Fruit fly (Drosophila melanogaster) whole organism, embryonic: Measurements from ENCODE around the gene Nf1.

Source experiments
- Atf-2 ChIP-seq: fragments of 200-800 bp; sonication (Bioruptor generic); optimal IDR thresholded peaks from 2 replicates; lab custom pipeline; 2016; ENCODE audit warnings: missing biosample characterization, missing genetic modification characterization
- CG11560 ChIP-seq: fragments of 200-800 bp; sonication (Bioruptor generic); IDR thresholded peaks from 3 replicates; pipeline ENCODE4 v1.3.6; 2022; ENCODE audit warnings: missing biosample characterization, missing genetic modification characterization
- CG11695 ChIP-seq: fragments of 200-800 bp; sonication (Bioruptor generic); IDR thresholded peaks from 3 replicates; pipeline ENCODE4 v1.3.6; 2022; ENCODE audit warnings: missing biosample characterization, missing genetic modification characterization
- CG13123 ChIP-seq: fragments of 200-800 bp; sonication (Bioruptor generic); optimal IDR thresholded peaks from 2 replicates; lab custom pipeline; 2016; ENCODE audit warnings: missing biosample characterization, missing genetic modification characterization
- CG13296 ChIP-seq: fragments of 200-800 bp; sonication (Bioruptor generic); optimal IDR thresholded peaks from 3 replicates; lab custom pipeline; 2018; ENCODE audit warnings: missing biosample characterization, mild to moderate bottlenecking, missing genetic modification characterization
- CG14050 ChIP-seq: fragments of 200-800 bp; sonication (Bioruptor generic); IDR thresholded peaks from 3 replicates; pipeline ENCODE4 v1.3.6; 2022; ENCODE audit warnings: missing biosample characterization, missing genetic modification characterization
- CG14860 ChIP-seq: fragments of 200-800 bp; sonication (Bioruptor generic); IDR thresholded peaks from 3 replicates; pipeline ENCODE4 v1.3.6; 2022; ENCODE audit warnings: missing biosample characterization, missing genetic modification characterization; ENCODE audit not compliant: partially characterized antibody
- CG15011 ChIP-seq: fragments of 200-800 bp; sonication (Bioruptor generic); optimal IDR thresholded peaks from 3 replicates; lab custom pipeline; 2018; ENCODE audit warnings: missing biosample characterization, mild to moderate bottlenecking, missing genetic modification characterization
- CG17328 ChIP-seq: fragments of 200-800 bp; sonication (Bioruptor generic); IDR thresholded peaks from 2 replicates; pipeline ENCODE4 v1.3.6; 2022; ENCODE audit warnings: missing biosample characterization, missing genetic modification characterization
- CG17359 ChIP-seq: fragments of 200-800 bp; sonication (Bioruptor generic); optimal IDR thresholded peaks from 3 replicates; lab custom pipeline; 2018; ENCODE audit warnings: missing biosample characterization, mild to moderate bottlenecking, missing genetic modification characterization, moderate library complexity
- CG17385 ChIP-seq: fragments of 200-800 bp; sonication (Bioruptor generic); optimal IDR thresholded peaks from 3 replicates; lab custom pipeline; 2018; ENCODE audit warnings: missing biosample characterization, mild to moderate bottlenecking, missing genetic modification characterization
- CG17568 ChIP-seq: fragments of 200-800 bp; sonication (Bioruptor generic); optimal IDR thresholded peaks from 2 replicates; lab custom pipeline; 2018; ENCODE audit warnings: missing biosample characterization, mild to moderate bottlenecking, missing genetic modification characterization, moderate library complexity
- CG2199 ChIP-seq: fragments of 200-800 bp; sonication (Bioruptor generic); IDR thresholded peaks from 3 replicates; pipeline ENCODE4 v1.3.6; 2022; ENCODE audit warnings: missing biosample characterization, missing genetic modification characterization
- CG2712 ChIP-seq: fragments of 200-800 bp; optimal IDR thresholded peaks from 3 replicates; lab custom pipeline; 2019; ENCODE audit warnings: missing biosample characterization, mild to moderate bottlenecking, missing genetic modification characterization, moderate library complexity
- CG2889 ChIP-seq: fragments of 200-800 bp; sonication (Bioruptor generic); IDR thresholded peaks from 3 replicates; pipeline ENCODE4 v1.3.6; 2022; ENCODE audit warnings: missing biosample characterization, missing genetic modification characterization
- CG3726 ChIP-seq: fragments of 200-800 bp; sonication (Bioruptor generic); IDR thresholded peaks from 3 replicates; pipeline ENCODE4, ENCODE4 v1.3.6; 2022; ENCODE audit warnings: missing biosample characterization, missing genetic modification characterization
- CG42726 ChIP-seq: fragments of 200-800 bp; sonication (Bioruptor generic); IDR thresholded peaks from 2 replicates; pipeline ENCODE4 v1.3.6; 2022; ENCODE audit warnings: missing biosample characterization, missing genetic modification characterization; ENCODE audit not compliant: partially characterized antibody
- CG6854 ChIP-seq: fragments of 200-800 bp; sonication (Bioruptor generic); optimal IDR thresholded peaks from 3 replicates; lab custom pipeline; 2017; ENCODE audit warnings: missing biosample characterization, mild to moderate bottlenecking, missing genetic modification characterization
- CTCF ChIP-seq: fragments of 200-800 bp; sonication (Bioruptor generic); optimal IDR thresholded peaks from 2 replicates; lab custom pipeline; 2017; ENCODE audit warnings: missing biosample characterization, mild to moderate bottlenecking, missing genetic modification characterization, moderate library complexity
- Chrac-16 ChIP-seq: fragments of 200-800 bp; sonication (Bioruptor generic); optimal IDR thresholded peaks from 3 replicates; lab custom pipeline; 2016; ENCODE audit warnings: missing biosample characterization, missing genetic modification characterization
- CkIIα-i1 ChIP-seq: fragments of 200-800 bp; sonication (Bioruptor generic); IDR thresholded peaks from 2 replicates; pipeline ENCODE4 v1.3.6; 2022; ENCODE audit warnings: missing biosample characterization, missing genetic modification characterization
- D ChIP-seq, 2 experiments: fragments of 200-800 bp in 1 of 2; fragments of >200 bp in 1 of 2; sonication (Bioruptor generic) in 1 of 2; optimal IDR thresholded peaks; 2 replicates in 1 of 2; 3 replicates in 1 of 2; lab custom pipeline; 2017; ENCODE audit warnings: mild to moderate bottlenecking in 1 of 2, missing biosample characterization in 1 of 2, missing genetic modification characterization in 1 of 2, missing genetic modification reagents in 1 of 2
- Dfd ChIP-seq, 2 experiments: fragments of >200 bp; optimal IDR thresholded peaks; 2 replicates each; lab custom pipeline; 2017; ENCODE audit warnings: missing biosample characterization in 2 of 2, missing genetic modification characterization in 2 of 2
- HLH54F ChIP-seq: fragments of 200-800 bp; sonication (Bioruptor generic); optimal IDR thresholded peaks from 3 replicates; lab custom pipeline; 2016; ENCODE audit warnings: missing biosample characterization, missing genetic modification characterization
- Hey ChIP-seq: fragments of 200-800 bp; sonication (Bioruptor generic); optimal IDR thresholded peaks from 3 replicates; lab custom pipeline; 2018; ENCODE audit warnings: missing biosample characterization, mild to moderate bottlenecking, missing genetic modification characterization
- Hr39 ChIP-seq: fragments of >200 bp; optimal IDR thresholded peaks from 2 replicates; lab custom pipeline; 2017
- Hr51 ChIP-seq, 2 experiments: fragments of 200-800 bp; sonication (Bioruptor generic); optimal IDR thresholded peaks; 2 replicates in 1 of 2; 3 replicates in 1 of 2; lab custom pipeline; 2016 to 2018; ENCODE audit warnings: missing biosample characterization in 2 of 2, missing genetic modification characterization in 2 of 2, mild to moderate bottlenecking in 1 of 2, moderate library complexity in 1 of 2
- Myb ChIP-seq: fragments of 200-800 bp; sonication (Bioruptor generic); optimal IDR thresholded peaks from 2 replicates; lab custom pipeline; 2016; ENCODE audit warnings: missing biosample characterization, missing genetic modification characterization
- Poxn ChIP-seq: fragments of 200-800 bp; sonication (Bioruptor generic); IDR thresholded peaks from 2 replicates; pipeline ENCODE4 v1.3.6; 2022; ENCODE audit warnings: missing biosample characterization, missing genetic modification characterization
- Ravus ChIP-seq: fragments of 200-800 bp; sonication (Bioruptor generic); IDR thresholded peaks from 2 replicates; pipeline ENCODE4 v1.3.6; 2022; ENCODE audit warnings: missing biosample characterization, missing genetic modification characterization
- Tbp ChIP-seq: fragments of >200 bp; optimal IDR thresholded peaks from 2 replicates; lab custom pipeline; 2018; ENCODE audit warnings: missing biosample characterization, missing genetic modification characterization
- al ChIP-seq: fragments of 200-800 bp; sonication (Bioruptor generic); IDR thresholded peaks from 2 replicates; pipeline ENCODE4 v1.3.6; 2022; ENCODE audit warnings: missing biosample characterization, missing genetic modification characterization
- amos ChIP-seq: fragments of 200-800 bp; sonication (Bioruptor generic); IDR thresholded peaks from 2 replicates; pipeline ENCODE4 v1.3.6; 2022; ENCODE audit warnings: missing biosample characterization, missing genetic modification characterization; ENCODE audit not compliant: partially characterized antibody
- ato ChIP-seq: fragments of 200-800 bp; sonication (Bioruptor generic); IDR thresholded peaks from 2 replicates; pipeline ENCODE4 v1.3.6; 2022; ENCODE audit warnings: missing biosample characterization, missing genetic modification characterization; ENCODE audit not compliant: partially characterized antibody
- az2 ChIP-seq: fragments of 200-800 bp; sonication (Bioruptor generic); optimal IDR thresholded peaks from 3 replicates; lab custom pipeline; 2016; ENCODE audit warnings: missing biosample characterization, missing genetic modification characterization
- bcd ChIP-seq: fragments of 200-800 bp; sonication (Bioruptor generic); optimal IDR thresholded peaks from 2 replicates; lab custom pipeline; 2017; ENCODE audit warnings: missing biosample characterization, mild to moderate bottlenecking, missing genetic modification characterization
- bowl ChIP-seq: fragments of 200-800 bp; sonication (Bioruptor generic); IDR thresholded peaks from 2 replicates; pipeline ENCODE4 v1.3.6; 2022; ENCODE audit warnings: missing biosample characterization, missing genetic modification characterization
- br ChIP-seq: fragments of >200 bp; optimal IDR thresholded peaks from 2 replicates; lab custom pipeline; 2017
- cato ChIP-seq: fragments of 200-800 bp; sonication (Bioruptor generic); optimal IDR thresholded peaks from 2 replicates; lab custom pipeline; 2016; ENCODE audit warnings: missing biosample characterization, missing genetic modification characterization, borderline replicate concordance
- ci ChIP-seq: fragments of 200-800 bp; sonication (Bioruptor generic); IDR thresholded peaks from 3 replicates; pipeline ENCODE4 v1.3.6; 2022; ENCODE audit warnings: missing biosample characterization, missing genetic modification characterization
- cwo ChIP-seq: fragments of 200-800 bp; sonication (Bioruptor generic); optimal IDR thresholded peaks from 3 replicates; lab custom pipeline; 2017; ENCODE audit warnings: missing biosample characterization, missing genetic modification characterization, mild to moderate bottlenecking, moderate library complexity, missing genetic modification reagents
- exex ChIP-seq: fragments of 200-800 bp; sonication (Bioruptor generic); optimal IDR thresholded peaks from 4 replicates; lab custom pipeline; 2018; ENCODE audit warnings: missing biosample characterization, mild to moderate bottlenecking, missing genetic modification characterization, moderate library complexity
- fd96Cb ChIP-seq: fragments of 200-800 bp; sonication (Bioruptor generic); optimal IDR thresholded peaks from 2 replicates; lab custom pipeline; 2018; ENCODE audit warnings: missing biosample characterization, mild to moderate bottlenecking, missing genetic modification characterization, moderate library complexity
- hb ChIP-seq: fragments of 200-800 bp; sonication (Bioruptor generic); IDR thresholded peaks from 3 replicates; pipeline ENCODE4 v1.3.6; 2022; ENCODE audit warnings: missing biosample characterization, missing genetic modification characterization; ENCODE audit not compliant: partially characterized antibody
- lbe ChIP-seq: fragments of 200-800 bp; sonication (Bioruptor generic); optimal IDR thresholded peaks from 2 replicates; lab custom pipeline; 2016; ENCODE audit warnings: missing biosample characterization, mild to moderate bottlenecking, missing genetic modification characterization
- odd ChIP-seq: fragments of 200-800 bp; sonication (Bioruptor generic); optimal IDR thresholded peaks from 2 replicates; lab custom pipeline; 2017; ENCODE audit warnings: missing biosample characterization, mild to moderate bottlenecking, missing genetic modification characterization
- onecut ChIP-seq: fragments of 200-800 bp; sonication (Bioruptor generic); IDR thresholded peaks from 2 replicates; pipeline ENCODE4 v1.3.6; 2022; ENCODE audit warnings: missing biosample characterization, missing genetic modification characterization
- sim ChIP-seq: fragments of 200-800 bp; sonication (Bioruptor generic); IDR thresholded peaks from 2 replicates; pipeline ENCODE4 v1.3.6; 2022; ENCODE audit warnings: missing biosample characterization, missing genetic modification characterization
- trh ChIP-seq: fragments of 200-800 bp; sonication (Bioruptor generic); optimal IDR thresholded peaks from 2 replicates; lab custom pipeline; 2016; ENCODE audit warnings: missing biosample characterization, missing genetic modification characterization
- tup ChIP-seq: fragments of 200-800 bp; sonication (Bioruptor generic); optimal IDR thresholded peaks from 2 replicates; lab custom pipeline; 2016; ENCODE audit warnings: missing biosample characterization, mild to moderate bottlenecking, missing genetic modification characterization, moderate library complexity
- unc-4 ChIP-seq: fragments of 200-800 bp; sonication (Bioruptor generic); IDR thresholded peaks from 2 replicates; pipeline ENCODE4 v1.3.6; 2022; ENCODE audit warnings: missing biosample characterization, missing genetic modification characterization; ENCODE audit not compliant: partially characterized antibody
- usp ChIP-seq: fragments of >200 bp; optimal IDR thresholded peaks from 2 replicates; lab custom pipeline; 2017; ENCODE audit warnings: missing biosample characterization, missing genetic modification characterization

Gene Nf1

dm6 chr3R:25982734-25983133 lies at the start of gene Nf1 (continued):
- TF ChIP-seq CG14050 (no peak), CG11560 (tag; lab: Robert Waterston, UW) (no peak), Hr51 (GFP tag; optimal IDR thresholded peaks at IDR 0.05; lab: Kevin White, UChicago) (no peak), CG17385 (GFP tag; lab: Kevin White, UChicago) (no peak), odd (no peak), CG2712 (tag; lab: Kevin White, UChicago) (no peak), CG6854 (no peak), sim (GFP tag; lab: Robert Waterston, UW) (no peak), CG13296 (GFP tag; lab: Kevin White, UChicago) (no peak), al (GFP tag; lab: Robert Waterston, UW) (no peak), Dfd (GFP tag; optimal IDR thresholded peaks at IDR 0.05; lab: Kevin White, UChicago) (no peak), hb (GFP tag; lab: Robert Waterston, UW) (peak; percentile 41; the same call in 2 of the 3 replicates), lbe (no peak), CG2889 (no peak), bcd (GFP tag; lab: Kevin White, UChicago) (no peak), ato (GFP tag; lab: Robert Waterston, UW) (peak; percentile 69), Hey (no peak), Atf-2 (GFP tag; lab: Kevin White, UChicago) (no peak), unc-4 (GFP tag; lab: Robert Waterston, UW) (peak; percentile 84), D (optimal IDR thresholded peaks at IDR 0.05; lab: Kevin White, UChicago) (no peak), D (GFP tag; optimal IDR thresholded peaks at IDR 0.05; lab: Kevin White, UChicago) (no peak), Ravus (GFP tag; lab: Robert Waterston, UW) (no peak), Tbp (GFP tag; lab: Kevin White, UChicago) (no peak), bowl (GFP tag; lab: Robert Waterston, UW) (no peak), Chrac-16 (GFP tag; lab: Kevin White, UChicago) (peak; percentile 0), Myb (GFP tag; lab: Kevin White, UChicago) (peak; percentile 42), HLH54F (GFP tag; lab: Kevin White, UChicago) (no peak), cwo (no peak), CG3726 (no peak), CG11695 (GFP tag; lab: Robert Waterston, UW) (no peak), CG17328 (GFP tag; lab: Robert Waterston, UW) (no peak), CG13123 (no peak), CG15011 (GFP tag; lab: Kevin White, UChicago) (no peak), az2 (GFP tag; lab: Kevin White, UChicago) (no peak), ci (GFP tag; lab: Robert Waterston, UW) (no peak; the same call in 2 of the 3 replicates), Hr39 (no peak), fd96Cb (tag; lab: Kevin White, UChicago) (no peak), tup (GFP tag; lab: Kevin White, UChicago) (no peak), br (no peak), onecut (no peak), trh (GFP tag; lab: Kevin White, UChicago) (no peak), amos (GFP tag; lab: Robert Waterston, UW) (peak; percentile 89), CTCF (GFP tag; lab: Kevin White, UChicago) (no peak), usp (no peak), CG42726 (GFP tag; lab: Robert Waterston, UW) (peak; percentile 87), CkIIα-i1 (GFP tag; lab: Robert Waterston, UW) (no peak), CG17359 (no peak), cato (no peak), CG2199 (GFP tag; lab: Robert Waterston, UW) (no peak), Poxn (GFP tag; lab: Robert Waterston, UW) (no peak), exex (tag; lab: Kevin White, UChicago) (no peak), CG17568 (GFP tag; lab: Kevin White, UChicago) (no peak), CG14860 (peak; percentile 69)
